Worm (Caenorhabditis elegans): Measurements from ENCODE around the gene akap-1.

- no peak for TF ChIP-seq egl-27 (tag; optimal IDR thresholded peaks at IDR 0.05)
- no peak for TF ChIP-seq nhr-12 (tag; optimal IDR thresholded peaks at IDR 0.05)
- TF ChIP-seq ama-1 (optimal IDR thresholded peaks at IDR 0.05), result no peak
- TF ChIP-seq nhr-28 (tag; optimal IDR thresholded peaks at IDR 0.05), result no peak
- no peak for TF ChIP-seq tbx-2 (tag; optimal IDR thresholded peaks at IDR 0.05)
- TF ChIP-seq nhr-43 (tag; optimal IDR thresholded peaks at IDR 0.05; ENCODE audit: poor library complexity, severe bottlenecking), result no peak
- TF ChIP-seq unc-39 (tag; optimal IDR thresholded peaks at IDR 0.05), result no peak
- no peak for TF ChIP-seq nhr-237 (tag; optimal IDR thresholded peaks at IDR 0.05)
Observed at ce11 chrIII:6353084-6353483, at the start of gene akap-1.
